Fruit fly (Drosophila melanogaster): ENCODE data around the gene CG42238.

Gene CG42238

DNA sequence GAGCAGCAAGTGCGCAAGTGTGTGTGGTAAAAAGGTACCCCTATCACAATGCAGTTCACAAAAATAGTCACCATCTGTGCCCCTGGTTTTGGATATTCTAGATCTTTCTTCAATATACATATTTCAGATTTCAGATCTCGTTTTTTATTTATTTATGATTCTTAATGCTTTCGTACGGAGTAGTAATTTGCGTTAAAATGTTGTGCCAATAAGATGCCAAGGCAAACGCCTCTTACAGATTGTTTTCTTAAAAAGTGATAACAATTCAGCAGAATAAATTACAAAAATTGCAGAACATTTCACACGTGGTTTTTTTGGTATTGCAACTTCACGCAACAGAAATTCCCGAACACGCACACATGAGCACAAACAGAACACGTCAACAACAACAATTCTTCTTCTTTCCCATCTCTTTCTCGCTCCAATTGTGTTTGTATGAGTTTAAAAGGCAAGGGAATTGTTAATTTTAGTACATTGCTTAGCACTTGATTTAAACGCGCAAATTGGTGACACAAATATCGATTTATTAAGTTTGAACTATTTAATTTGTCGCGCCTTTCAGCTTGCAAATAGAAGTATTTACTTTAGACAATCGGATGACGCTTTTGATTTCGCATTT is 133.8 kb downstream of the CG42238 start (continued):
- peak; percentile 70 for TF ChIP-seq CG43689 (GFP tag; IDR thresholded peaks at IDR 0.05)
- TF ChIP-seq CG5953 (GFP tag; IDR thresholded peaks at IDR 0.05): peak; percentile 88
- TF ChIP-seq ato (GFP tag; IDR thresholded peaks at IDR 0.05; ENCODE audit: partially characterized antibody): no peak
- no peak for TF ChIP-seq CG15011 (GFP tag; optimal IDR thresholded peaks at IDR 0.05)
- TF ChIP-seq wor (GFP tag; IDR thresholded peaks at IDR 0.05): peak; percentile 10; the same call in 1 of the 2 replicates
- no peak for TF ChIP-seq ash1 (GFP tag; optimal IDR thresholded peaks at IDR 0.05)
- TF ChIP-seq Med (GFP tag): peak; percentile 94
- no peak for TF ChIP-seq dan (GFP tag; IDR thresholded peaks at IDR 0.05)
- peak in 1 of 2 experiments; percentile 75 for TF ChIP-seq Eip74EF (GFP tag; optimal IDR thresholded peaks at IDR 0.05)
- TF ChIP-seq ro (GFP tag; IDR thresholded peaks at IDR 0.05): no peak
- TF ChIP-seq CG15601 (tag; optimal IDR thresholded peaks at IDR 0.05): peak; percentile 81
- TF ChIP-seq gt (GFP tag; IDR thresholded peaks at IDR 0.05): no peak
- peak; percentile 52 for TF ChIP-seq CG3847 (GFP tag; IDR thresholded peaks at IDR 0.05)
- TF ChIP-seq CTCF (GFP tag; optimal IDR thresholded peaks at IDR 0.05): no peak
- TF ChIP-seq grau (tag; optimal IDR thresholded peaks at IDR 0.05): peak; percentile 76
- TF ChIP-seq croc (GFP tag; conservative IDR thresholded peaks at IDR 0.05): no peak
- TF ChIP-seq CG42726 (GFP tag; IDR thresholded peaks at IDR 0.05; ENCODE audit: partially characterized antibody): no peak
- peak; percentile 56 for TF ChIP-seq CG1792 (GFP tag; optimal IDR thresholded peaks at IDR 0.05)
- TF ChIP-seq repo (GFP tag; optimal IDR thresholded peaks at IDR 0.05): peak; percentile 58
- TF ChIP-seq dysf (GFP tag; IDR thresholded peaks at IDR 0.05): peak; percentile 74
- no peak for TF ChIP-seq Six4 (GFP tag; optimal IDR thresholded peaks at IDR 0.05)
- no peak; the same call in 1 of the 2 replicates for TF ChIP-seq Awh (GFP tag; IDR thresholded peaks at IDR 0.05)
- TF ChIP-seq Nf-YB (GFP tag; optimal IDR thresholded peaks at IDR 0.05): peak; percentile 4
- TF ChIP-seq CG7745 (tag; optimal IDR thresholded peaks at IDR 0.05): no peak
- TF ChIP-seq ara (GFP tag; IDR thresholded peaks at IDR 0.05): 0 out of 2 replicates have a peak, but pooled peaks have one; percentile 35
- no peak for TF ChIP-seq CG32532 (GFP tag; IDR thresholded peaks at IDR 0.05)
- TF ChIP-seq oc (tag; optimal IDR thresholded peaks at IDR 0.05): peak; percentile 78
- no peak for TF ChIP-seq zen2 (GFP tag; IDR thresholded peaks at IDR 0.05; ENCODE audit: partially characterized antibody)
- TF ChIP-seq ewg (GFP tag; optimal IDR thresholded peaks at IDR 0.05): peak; percentile 78
- no peak for TF ChIP-seq BtbVII (GFP tag; optimal IDR thresholded peaks at IDR 0.05)
- TF ChIP-seq bsh (GFP tag; optimal IDR thresholded peaks at IDR 0.05): peak; percentile 70 to 85
- TF ChIP-seq Bdp1 (GFP tag; optimal IDR thresholded peaks at IDR 0.05): peak; percentile 68
- peak; percentile 75 for TF ChIP-seq crc (GFP tag; optimal IDR thresholded peaks at IDR 0.05)
- TF ChIP-seq GATAe (GFP tag; conservative IDR thresholded peaks at IDR 0.05): no peak
- peak; percentile 72 for TF ChIP-seq tin (GFP tag; optimal IDR thresholded peaks at IDR 0.05)
- TF ChIP-seq CG10431 (GFP tag; optimal IDR thresholded peaks at IDR 0.05): peak; percentile 34
- peak; percentile 61 for TF ChIP-seq en (GFP tag; optimal IDR thresholded peaks at IDR 0.05)
- TF ChIP-seq Vsx1 (GFP tag; optimal IDR thresholded peaks at IDR 0.05): peak; percentile 54
- peak; percentile 11 for TF ChIP-seq CG9876 (GFP tag; optimal IDR thresholded peaks at IDR 0.05)
- TF ChIP-seq CG6854 (GFP tag; optimal IDR thresholded peaks at IDR 0.05): no peak
- no peak for TF ChIP-seq prd (optimal IDR thresholded peaks at IDR 0.05)
- no peak for TF ChIP-seq prd (GFP tag; IDR thresholded peaks at IDR 0.05)
- TF ChIP-seq CG17612 (GFP tag; IDR thresholded peaks at IDR 0.05): no peak
- no peak for TF ChIP-seq D19B (GFP tag; optimal IDR thresholded peaks at IDR 0.05)
- TF ChIP-seq vfl (GFP tag; optimal IDR thresholded peaks at IDR 0.05): no peak
- TF ChIP-seq CG10274 (GFP tag; optimal IDR thresholded peaks at IDR 0.05): no peak
- TF ChIP-seq CG4617 (GFP tag; optimal IDR thresholded peaks at IDR 0.05; ENCODE audit: borderline replicate concordance): no peak
- TF ChIP-seq Dek (tag; optimal IDR thresholded peaks at IDR 0.05): peak; percentile 81
- TF ChIP-seq CG4404 (GFP tag; IDR thresholded peaks at IDR 0.05): no peak
- no peak for TF ChIP-seq CG11093 (GFP tag; IDR thresholded peaks at IDR 0.05)
- no peak for TF ChIP-seq Chrac-16 (GFP tag; optimal IDR thresholded peaks at IDR 0.05)
